Worm (Caenorhabditis elegans): ENCODE results near the gene B0302.5.

ce11 chrX:17215753-17216152, 20.8 kb upstream of the B0302.5 start:
- TF ChIP-seq ztf-4 (tag; optimal IDR thresholded peaks at IDR 0.05) (no peak), nhr-11 (tag; optimal IDR thresholded peaks at IDR 0.05) (no peak), elt-3 (tag; optimal IDR thresholded peaks at IDR 0.05) (no peak), alr-1 (tag; optimal IDR thresholded peaks at IDR 0.05; ENCODE audit: borderline replicate concordance) (no peak), nhr-76 (tag; optimal IDR thresholded peaks at IDR 0.05) (no peak), snpc-4 (tag; optimal IDR thresholded peaks at IDR 0.05) (no peak), jun-1 (tag; optimal IDR thresholded peaks at IDR 0.05) (no peak), nhr-90 (tag; optimal IDR thresholded peaks at IDR 0.05; ENCODE audit: poor library complexity) (no peak), sptf-1 (tag; optimal IDR thresholded peaks at IDR 0.05) (no peak), ama-1 (optimal IDR thresholded peaks at IDR 0.05) (no peak), fkh-10 (GFP tag; optimal IDR thresholded peaks at IDR 0.05) (no peak), hlh-17 (GFP tag; optimal IDR thresholded peaks at IDR 0.05; ENCODE audit: borderline replicate concordance) (no peak), rnt-1 (tag; optimal IDR thresholded peaks at IDR 0.05) (no peak)

All from whole organism, L1 larva.